Fruit fly (Drosophila melanogaster): ENCODE results near the gene Tdh.
A peak's percentile ranks its signal among the peaks of the same experiment; 100 is the strongest.

Tdh gene

DNA sequence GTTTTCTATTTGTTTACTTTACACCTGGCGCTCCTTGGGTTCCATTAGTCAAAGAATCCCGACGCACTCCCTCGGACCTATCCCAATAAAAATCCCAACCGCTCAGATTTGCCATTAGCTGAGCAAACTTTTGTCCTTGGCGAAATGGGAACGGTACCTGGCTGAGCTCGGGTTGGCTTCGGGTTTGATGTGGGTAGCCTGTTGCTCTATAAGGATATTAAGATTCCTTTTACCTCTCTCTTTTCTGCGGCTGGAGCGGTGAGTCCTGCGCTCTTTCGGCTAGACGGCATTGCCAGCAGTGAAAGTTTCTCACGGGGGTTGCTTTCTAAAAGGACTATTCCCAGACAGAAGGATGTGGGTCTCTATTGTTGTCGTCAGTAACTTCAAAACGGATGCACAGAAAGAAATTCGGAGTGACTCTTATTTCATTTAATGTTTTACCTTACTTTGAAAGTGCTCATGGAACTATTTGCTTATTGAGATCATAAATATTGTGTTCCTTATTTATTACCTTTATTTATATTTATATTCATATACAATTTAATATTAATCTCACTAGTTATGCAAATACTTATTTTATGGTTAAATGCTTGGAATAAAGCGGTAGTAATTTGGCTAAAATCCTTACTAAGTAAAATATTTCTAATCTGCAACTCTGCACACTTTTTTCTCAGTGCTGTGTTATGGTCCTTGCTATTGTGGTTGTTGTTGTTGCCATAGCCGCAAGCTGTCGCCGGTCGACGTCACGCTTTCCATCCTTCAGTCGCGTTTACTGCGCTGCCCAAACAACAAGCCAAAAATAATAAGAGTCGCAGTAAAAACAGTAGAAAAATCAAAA is 24.9 kb upstream of the Tdh start, which contains the start of gene CG5910 (continued):
- TF ChIP-seq CG7786 (GFP tag; optimal IDR thresholded peaks at IDR 0.05): peak; percentile 22
- no peak for TF ChIP-seq gro (GFP tag; optimal IDR thresholded peaks at IDR 0.05)
- TF ChIP-seq yki (optimal IDR thresholded peaks at IDR 0.05): no peak
- no peak; the same call in none of the 2 replicates for TF ChIP-seq CG4404 (GFP tag; IDR thresholded peaks at IDR 0.05)
- peak; percentile 88 for TF ChIP-seq Sox102F (GFP tag; optimal IDR thresholded peaks at IDR 0.05)
- TF ChIP-seq CG9437 (GFP tag; optimal IDR thresholded peaks at IDR 0.05): peak; percentile 89
- TF ChIP-seq bowl (GFP tag; IDR thresholded peaks at IDR 0.05): no peak
- peak; percentile 80 for TF ChIP-seq CG34376 (GFP tag; optimal IDR thresholded peaks at IDR 0.05)
- TF ChIP-seq Sry-δ (GFP tag; optimal IDR thresholded peaks at IDR 0.05): no peak
- peak; percentile 25 for TF ChIP-seq zfh2 (GFP tag; optimal IDR thresholded peaks at IDR 0.05)
- TF ChIP-seq Dfd (GFP tag; optimal IDR thresholded peaks at IDR 0.05): no peak
- TF ChIP-seq chm (GFP tag; IDR thresholded peaks at IDR 0.05): peak; percentile 55
- TF ChIP-seq CG15011 (GFP tag; optimal IDR thresholded peaks at IDR 0.05): peak; percentile 79
- TF ChIP-seq NC2β (GFP tag; optimal IDR thresholded peaks at IDR 0.05): no peak
- no peak for TF ChIP-seq mld (GFP tag; IDR thresholded peaks at IDR 0.05; ENCODE audit: partially characterized antibody)
- peak; percentile 50; the same call in 1 of the 2 replicates for TF ChIP-seq Oaz (GFP tag; IDR thresholded peaks at IDR 0.05)
- peak; percentile 70 for TF ChIP-seq zfh1 (GFP tag; IDR thresholded peaks at IDR 0.05)
- peak; percentile 91 for TF ChIP-seq PHDP (tag; optimal IDR thresholded peaks at IDR 0.05)
- no peak for TF ChIP-seq CG1647 (GFP tag; optimal IDR thresholded peaks at IDR 0.05)
- peak; percentile 70 for TF ChIP-seq kay (GFP tag; optimal IDR thresholded peaks at IDR 0.05)
- peak; percentile 83 for TF ChIP-seq Xbp1 (GFP tag; optimal IDR thresholded peaks at IDR 0.05)
- peak; percentile 37 for TF ChIP-seq trh (GFP tag; optimal IDR thresholded peaks at IDR 0.05)
- peak; percentile 13 for TF ChIP-seq pho (GFP tag; optimal IDR thresholded peaks at IDR 0.05)
- peak in 1 of 3 experiments; percentile 7 for TF ChIP-seq Stat92E (GFP tag; optimal IDR thresholded peaks at IDR 0.05)
- TF ChIP-seq lbe (GFP tag; optimal IDR thresholded peaks at IDR 0.05): peak; percentile 11
- peak; percentile 26; the same call in 1 of the 2 replicates for TF ChIP-seq Ravus (GFP tag; IDR thresholded peaks at IDR 0.05)
- TF ChIP-seq crc (GFP tag; optimal IDR thresholded peaks at IDR 0.05): no peak
- peak; percentile 94 for TF ChIP-seq Meics (GFP tag; optimal IDR thresholded peaks at IDR 0.05)
- peak; percentile 72 for TF ChIP-seq wor (GFP tag; IDR thresholded peaks at IDR 0.05)
- no peak for TF ChIP-seq jumu (GFP tag; optimal IDR thresholded peaks at IDR 0.05)
- TF ChIP-seq grau (tag; optimal IDR thresholded peaks at IDR 0.05): peak; percentile 93
- peak; percentile 74 for TF ChIP-seq CG32767 (GFP tag; IDR thresholded peaks at IDR 0.05)
- TF ChIP-seq zf30C (GFP tag; optimal IDR thresholded peaks at IDR 0.05): peak; percentile 87
- no peak for TF ChIP-seq CG16779 (GFP tag; IDR thresholded peaks at IDR 0.05)
- peak; percentile 79 for TF ChIP-seq salm (tag; optimal IDR thresholded peaks at IDR 0.05)
- TF ChIP-seq ems (GFP tag; optimal IDR thresholded peaks at IDR 0.05): peak; percentile 10
- TF ChIP-seq CG8478 (optimal IDR thresholded peaks at IDR 0.05): no peak
- TF ChIP-seq ase (GFP tag; IDR thresholded peaks at IDR 0.05): peak; percentile 52; the same call in 1 of the 3 replicates
- peak; percentile 61; the same call in 1 of the 3 replicates for TF ChIP-seq jigr1 (GFP tag; IDR thresholded peaks at IDR 0.05)
- peak; percentile 64 for TF ChIP-seq YL-1 (GFP tag; optimal IDR thresholded peaks at IDR 0.05)
- peak; percentile 75 for TF ChIP-seq Rfx (GFP tag; IDR thresholded peaks at IDR 0.05)
- no peak for TF ChIP-seq Mad (GFP tag; optimal IDR thresholded peaks at IDR 0.05)
- no peak for TF ChIP-seq chn (GFP tag; optimal IDR thresholded peaks at IDR 0.05)
- no peak for TF ChIP-seq fd102C (GFP tag; optimal IDR thresholded peaks at IDR 0.05)
- TF ChIP-seq CG6854 (GFP tag; optimal IDR thresholded peaks at IDR 0.05): peak; percentile 89
- TF ChIP-seq CG6689 (GFP tag; IDR thresholded peaks at IDR 0.05): peak; percentile 88
- TF ChIP-seq Jarid2 (GFP tag; optimal IDR thresholded peaks at IDR 0.05): peak; percentile 63
- TF ChIP-seq CG9609 (GFP tag; optimal IDR thresholded peaks at IDR 0.05): no peak
- no peak for TF ChIP-seq Sin3A (optimal IDR thresholded peaks at IDR 0.05)
- TF ChIP-seq Xrp1 (GFP tag; IDR thresholded peaks at IDR 0.05): peak; percentile 84
- TF ChIP-seq dan (GFP tag; IDR thresholded peaks at IDR 0.05): no peak
